Worm (Caenorhabditis elegans): ENCODE measurements around the gene F38A1.11.

DNA sequence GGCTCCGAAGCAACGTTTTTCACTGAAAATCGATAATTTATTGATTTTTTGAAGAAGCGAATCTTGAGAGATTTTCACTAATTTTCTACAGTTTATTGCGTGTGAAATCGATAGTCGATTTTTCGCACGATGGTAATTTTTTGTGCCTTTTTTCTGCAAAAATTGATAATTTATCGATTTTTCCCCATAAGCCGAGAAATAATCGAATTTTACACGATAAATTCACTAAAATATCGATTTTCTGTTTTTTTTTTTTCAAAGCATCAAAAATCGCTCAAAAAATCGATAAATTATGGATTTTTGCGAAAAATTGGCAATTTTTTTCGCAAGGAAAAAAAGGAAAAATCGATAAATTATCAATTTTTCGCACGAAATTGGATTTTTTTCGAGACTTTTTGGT lies 11.4 kb upstream of the F38A1.11 start:
- TF ChIP-seq klf-2 (GFP tag; conservative IDR thresholded peaks at IDR 0.05) = no peak
- no peak for TF ChIP-seq tab-1 (GFP tag; IDR thresholded peaks at IDR 0.05)
- TF ChIP-seq ref-1 (GFP tag; conservative IDR thresholded peaks at IDR 0.05) = no peak
- no peak for TF ChIP-seq ztf-23 (GFP tag; IDR thresholded peaks at IDR 0.05)
- TF ChIP-seq med-1 (GFP tag; optimal IDR thresholded peaks at IDR 0.05; ENCODE audit: insufficient read depth) = no peak
- TF ChIP-seq ztf-29 (GFP tag; IDR thresholded peaks at IDR 0.05) = no peak
- no peak for TF ChIP-seq flt-1 (GFP tag; IDR thresholded peaks at IDR 0.05)
- no peak for TF ChIP-seq cog-1 (tag; optimal IDR thresholded peaks at IDR 0.05)

Data from whole organism, midembryonic.